Fruit fly (Drosophila melanogaster): ENCODE results near the gene CG14443.

- no peak for TF ChIP-seq CG8478 (optimal IDR thresholded peaks at IDR 0.05)
- no peak for TF ChIP-seq CTCF (optimal IDR thresholded peaks at IDR 0.05)
These were observed 7.8 kb downstream of the CG14443 start for dm6 chrX:6641602-6642001.
